Fruit fly (Drosophila melanogaster): ENCODE results near the gene naz.

The naz gene

DNA sequence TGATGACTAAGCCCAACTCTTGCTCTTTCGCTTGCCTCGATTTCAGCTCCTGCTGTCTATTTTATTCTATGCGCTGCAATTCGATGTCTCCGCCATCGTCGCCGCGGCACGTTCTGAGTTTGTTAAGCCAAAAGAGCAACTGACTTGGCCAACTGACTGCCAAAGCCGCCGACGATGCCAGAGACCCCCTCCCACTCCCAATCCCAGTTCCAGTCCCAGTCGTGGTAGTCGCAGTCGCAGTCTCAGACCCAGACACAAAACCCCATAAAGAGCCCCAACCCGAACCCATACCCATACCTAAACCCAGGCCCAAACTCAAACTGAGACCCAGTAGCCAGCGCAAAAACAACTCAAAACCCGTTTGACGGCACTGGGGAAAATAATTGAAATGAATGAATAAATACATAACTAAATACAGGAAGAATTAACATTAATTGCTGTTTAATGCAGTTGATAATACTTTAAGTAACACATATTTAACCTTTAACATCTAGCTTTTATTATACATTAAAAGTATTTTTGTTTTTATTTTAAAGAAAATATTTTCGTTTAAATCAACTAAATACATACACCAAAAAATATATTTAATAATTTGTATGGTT lies 17.9 kb downstream of the naz start (continued):
- no peak for TF ChIP-seq zfh2 (GFP tag; optimal IDR thresholded peaks at IDR 0.05)
- no peak for TF ChIP-seq h (optimal IDR thresholded peaks at IDR 0.05)
- peak; percentile 54 for TF ChIP-seq CG16815 (GFP tag; optimal IDR thresholded peaks at IDR 0.05)
- peak; percentile 31; the same call in 1 of the 2 replicates for TF ChIP-seq Ptx1 (GFP tag; IDR thresholded peaks at IDR 0.05)
- peak; percentile 54; the same call in 1 of the 3 replicates for TF ChIP-seq Optix (GFP tag; IDR thresholded peaks at IDR 0.05)
- no peak for TF ChIP-seq Nf-YA (GFP tag; IDR thresholded peaks at IDR 0.05)
- peak; percentile 16; the same call in 1 of the 2 replicates for TF ChIP-seq bbx (GFP tag; IDR thresholded peaks at IDR 0.05; ENCODE audit: partially characterized antibody)
- peak; percentile 12; the same call in 1 of the 2 replicates for TF ChIP-seq CG13287 (GFP tag; IDR thresholded peaks at IDR 0.05; ENCODE audit: partially characterized antibody)
- TF ChIP-seq Xrp1 (GFP tag; IDR thresholded peaks at IDR 0.05) = no peak
- TF ChIP-seq D19B (GFP tag; optimal IDR thresholded peaks at IDR 0.05) = no peak
- no peak; the same call in 2 of the 3 replicates for TF ChIP-seq CG11695 (GFP tag; IDR thresholded peaks at IDR 0.05)
- peak; percentile 29; the same call in 1 of the 3 replicates for TF ChIP-seq CG34224 (GFP tag; IDR thresholded peaks at IDR 0.05; ENCODE audit: partially characterized antibody)
- no peak for TF ChIP-seq CG14710 (tag; optimal IDR thresholded peaks at IDR 0.05)
- TF ChIP-seq Sox100B (GFP tag; optimal IDR thresholded peaks at IDR 0.05) = no peak
- peak; percentile 18 for TF ChIP-seq Hr3 (GFP tag; optimal IDR thresholded peaks at IDR 0.05)
- TF ChIP-seq Rfx (GFP tag; IDR thresholded peaks at IDR 0.05) = peak; percentile 30; the same call in 1 of the 2 replicates
- no peak for TF ChIP-seq usp (GFP tag; optimal IDR thresholded peaks at IDR 0.05)
- peak; percentile 2 for TF ChIP-seq lilli (GFP tag; optimal IDR thresholded peaks at IDR 0.05)
- TF ChIP-seq CG10431 (GFP tag; optimal IDR thresholded peaks at IDR 0.05) = no peak
- TF ChIP-seq CG10209 (GFP tag; optimal IDR thresholded peaks at IDR 0.05) = peak; percentile 17
- no peak for TF ChIP-seq gce (GFP tag; IDR thresholded peaks at IDR 0.05)
- TF ChIP-seq CG13296 (GFP tag; optimal IDR thresholded peaks at IDR 0.05) = peak; percentile 18
- no peak for TF ChIP-seq grau (tag; optimal IDR thresholded peaks at IDR 0.05)
- no peak for TF ChIP-seq CG3847 (GFP tag; IDR thresholded peaks at IDR 0.05)
- TF ChIP-seq CG17912 (GFP tag; optimal IDR thresholded peaks at IDR 0.05) = no peak
- peak; percentile 70; the same call in 1 of the 2 replicates for TF ChIP-seq CG6689 (GFP tag; IDR thresholded peaks at IDR 0.05)
- TF ChIP-seq nerfin-2 (GFP tag; IDR thresholded peaks at IDR 0.05; ENCODE audit: partially characterized antibody) = 0 out of 2 replicates have a peak, but pooled peaks have one; percentile 16
- no peak for TF ChIP-seq Dek (tag; optimal IDR thresholded peaks at IDR 0.05)
- TF ChIP-seq en (GFP tag; optimal IDR thresholded peaks at IDR 0.05) = no peak
- TF ChIP-seq slp2 (GFP tag; optimal IDR thresholded peaks at IDR 0.05) = no peak
- peak; percentile 51 for TF ChIP-seq CG3281 (GFP tag; optimal IDR thresholded peaks at IDR 0.05)
- TF ChIP-seq CG10321 (GFP tag; IDR thresholded peaks at IDR 0.05) = no peak
- no peak for TF ChIP-seq CG1832 (GFP tag; optimal IDR thresholded peaks at IDR 0.05)
- peak; percentile 59; the same call in 1 of the 3 replicates for TF ChIP-seq ci (GFP tag; IDR thresholded peaks at IDR 0.05)
- TF ChIP-seq HmgZ (tag; optimal IDR thresholded peaks at IDR 0.05) = no peak
- no peak for TF ChIP-seq CG4617 (GFP tag; optimal IDR thresholded peaks at IDR 0.05; ENCODE audit: borderline replicate concordance)
- no peak for TF ChIP-seq Nf-YC (tag; optimal IDR thresholded peaks at IDR 0.05)
- TF ChIP-seq odd (GFP tag; optimal IDR thresholded peaks at IDR 0.05) = peak; percentile 47
- no peak for TF ChIP-seq fd96Cb (tag; optimal IDR thresholded peaks at IDR 0.05)
- no peak for TF ChIP-seq ab (GFP tag; optimal IDR thresholded peaks at IDR 0.05)
- peak; percentile 49 for TF ChIP-seq CG13775 (GFP tag; optimal IDR thresholded peaks at IDR 0.05)
- peak; percentile 33 for TF ChIP-seq CG33557 (GFP tag; optimal IDR thresholded peaks at IDR 0.05)
- no peak for TF ChIP-seq cwo (GFP tag; optimal IDR thresholded peaks at IDR 0.05)
- no peak for TF ChIP-seq CG2875 (GFP tag; optimal IDR thresholded peaks at IDR 0.05)
- no peak for TF ChIP-seq CG15696 (tag; optimal IDR thresholded peaks at IDR 0.05)
- TF ChIP-seq seq (GFP tag; IDR thresholded peaks at IDR 0.05) = no peak
- TF ChIP-seq CG11247 (GFP tag; IDR thresholded peaks at IDR 0.05) = no peak
- no peak for TF ChIP-seq grn (GFP tag; optimal IDR thresholded peaks at IDR 0.05)
- no peak for TF ChIP-seq fru (optimal IDR thresholded peaks at IDR 0.05)
- no peak for TF ChIP-seq caup (GFP tag; optimal IDR thresholded peaks at IDR 0.05; ENCODE audit: severe bottlenecking)

All from whole organism, embryonic.